Fruit fly (Drosophila melanogaster) whole organism, embryonic: Measurements from ENCODE around the gene CG17300.

Experiments
- CG10147 ChIP-seq: fragments of 200-800 bp; sonication (Bioruptor generic); optimal IDR thresholded peaks from 2 replicates; lab custom pipeline; 2019; ENCODE audit warnings: missing biosample characterization, mild to moderate bottlenecking, missing genetic modification characterization, moderate library complexity
- CG11093 ChIP-seq: fragments of 200-800 bp; sonication (Bioruptor generic); IDR thresholded peaks from 3 replicates; pipeline ENCODE4 v1.3.6; 2022; ENCODE audit warnings: missing biosample characterization, missing genetic modification characterization
- CG11696 ChIP-seq: fragments of 200-800 bp; sonication (Bioruptor generic); IDR thresholded peaks from 2 replicates; pipeline ENCODE4 v1.3.6; 2022; ENCODE audit warnings: missing biosample characterization, missing genetic modification characterization
- CG12236 ChIP-seq: fragments of 200-800 bp; sonication (Bioruptor generic); optimal IDR thresholded peaks from 2 replicates; lab custom pipeline; 2016; ENCODE audit warnings: missing biosample characterization, missing genetic modification characterization
- CG13296 ChIP-seq: fragments of 200-800 bp; sonication (Bioruptor generic); optimal IDR thresholded peaks from 3 replicates; lab custom pipeline; 2018; ENCODE audit warnings: missing biosample characterization, mild to moderate bottlenecking, missing genetic modification characterization
- CG14710 ChIP-seq: fragments of 200-800 bp; sonication (Bioruptor generic); optimal IDR thresholded peaks from 3 replicates; lab custom pipeline; 2019; ENCODE audit warnings: missing biosample characterization, mild to moderate bottlenecking, missing genetic modification characterization, moderate library complexity
- CG17568 ChIP-seq: fragments of 200-800 bp; sonication (Bioruptor generic); optimal IDR thresholded peaks from 2 replicates; lab custom pipeline; 2018; ENCODE audit warnings: missing biosample characterization, mild to moderate bottlenecking, missing genetic modification characterization, moderate library complexity
- CG17802 ChIP-seq: fragments of 200-800 bp; sonication (Bioruptor generic); optimal IDR thresholded peaks from 2 replicates; lab custom pipeline; 2018; ENCODE audit warnings: missing biosample characterization, mild to moderate bottlenecking, missing genetic modification characterization, moderate library complexity
- CG18764 ChIP-seq: fragments of 200-800 bp; sonication (Bioruptor generic); optimal IDR thresholded peaks from 3 replicates; lab custom pipeline; 2016; ENCODE audit warnings: missing biosample characterization, missing genetic modification characterization
- CG3065 ChIP-seq: fragments of 200-800 bp; sonication (Bioruptor generic); optimal IDR thresholded peaks from 2 replicates; lab custom pipeline; 2016; ENCODE audit warnings: missing biosample characterization, missing genetic modification characterization
- CG31388 ChIP-seq: fragments of 200-800 bp; sonication (Bioruptor generic); optimal IDR thresholded peaks from 2 replicates; lab custom pipeline; 2016; ENCODE audit warnings: missing biosample characterization, missing genetic modification characterization
- CG32767 ChIP-seq: fragments of 200-800 bp; sonication (Bioruptor generic); IDR thresholded peaks from 2 replicates; pipeline ENCODE4 v1.3.6; 2022; ENCODE audit warnings: missing biosample characterization, missing genetic modification characterization
- CG34422 ChIP-seq: fragments of 200-800 bp; sonication (Bioruptor generic); IDR thresholded peaks from 3 replicates; pipeline ENCODE4 v1.3.6; 2022; ENCODE audit warnings: missing biosample characterization, missing genetic modification characterization
- CG4617 ChIP-seq: fragments of 200-800 bp; sonication (Bioruptor generic); optimal IDR thresholded peaks from 3 replicates; lab custom pipeline; 2016; ENCODE audit warnings: missing biosample characterization, missing genetic modification characterization, borderline replicate concordance
- CG5180 ChIP-seq: fragments of 200-800 bp; sonication (Bioruptor generic); optimal IDR thresholded peaks from 3 replicates; lab custom pipeline; 2017; ENCODE audit warnings: missing biosample characterization, missing genetic modification characterization, mild to moderate bottlenecking, moderate library complexity, missing genetic modification reagents
- CG6254 ChIP-seq: fragments of 200-800 bp; sonication (Bioruptor generic); optimal IDR thresholded peaks from 3 replicates; lab custom pipeline; 2017; ENCODE audit warnings: mild to moderate bottlenecking, missing biosample characterization, missing genetic modification reagents, missing genetic modification characterization
- CG6765 ChIP-seq: fragments of 200-800 bp; sonication (Bioruptor generic); optimal IDR thresholded peaks from 3 replicates; lab custom pipeline; 2017; ENCODE audit warnings: missing biosample characterization, mild to moderate bottlenecking, missing genetic modification characterization
- CG7745 ChIP-seq: fragments of 200-800 bp; sonication (Bioruptor generic); optimal IDR thresholded peaks from 2 replicates; lab custom pipeline; 2018; ENCODE audit warnings: missing biosample characterization, mild to moderate bottlenecking, missing genetic modification characterization, moderate library complexity
- CG8359 ChIP-seq: fragments of 200-800 bp; sonication (Bioruptor generic); optimal IDR thresholded peaks from 2 replicates; lab custom pipeline; 2017; ENCODE audit warnings: missing biosample characterization, mild to moderate bottlenecking, missing genetic modification characterization, borderline replicate concordance
- CHES-1-like ChIP-seq: fragments of 200-800 bp; sonication (Bioruptor generic); optimal IDR thresholded peaks from 2 replicates; lab custom pipeline; 2016; ENCODE audit warnings: missing biosample characterization, missing genetic modification characterization
- CoRest ChIP-seq: fragments of 200-800 bp; sonication (Bioruptor generic); optimal IDR thresholded peaks from 3 replicates; lab custom pipeline; 2018; ENCODE audit warnings: missing biosample characterization, mild to moderate bottlenecking, missing genetic modification characterization, moderate library complexity
- CrebB ChIP-seq: fragments of 200-800 bp; sonication (Bioruptor generic); optimal IDR thresholded peaks from 3 replicates; lab custom pipeline; 2018; ENCODE audit warnings: missing biosample characterization, mild to moderate bottlenecking, missing genetic modification characterization
- Dip2 ChIP-seq: fragments of 200-800 bp; sonication (Bioruptor generic); IDR thresholded peaks from 2 replicates; pipeline ENCODE4 v1.3.6; 2022; ENCODE audit warnings: missing biosample characterization, missing genetic modification characterization
- Fer3 ChIP-seq: fragments of 200-800 bp; sonication (Bioruptor generic); optimal IDR thresholded peaks from 2 replicates; lab custom pipeline; 2018; ENCODE audit warnings: missing biosample characterization, mild to moderate bottlenecking, missing genetic modification characterization, moderate library complexity
- H2.0 ChIP-seq: fragments of 200-800 bp; sonication (Bioruptor generic); IDR thresholded peaks from 2 replicates; pipeline ENCODE4 v1.3.6; 2022; ENCODE audit warnings: missing biosample characterization, missing genetic modification characterization
- Sry-β ChIP-seq: fragments of 200-800 bp; sonication (Bioruptor generic); optimal IDR thresholded peaks from 2 replicates; lab custom pipeline; 2018; ENCODE audit warnings: missing biosample characterization, mild to moderate bottlenecking, missing genetic modification characterization, moderate library complexity
- Sry-δ ChIP-seq: fragments of 200-800 bp; sonication (Bioruptor generic); optimal IDR thresholded peaks from 2 replicates; lab custom pipeline; 2016; ENCODE audit warnings: missing biosample characterization, missing genetic modification characterization
- ap ChIP-seq: fragments of 200-800 bp; sonication (Bioruptor generic); IDR thresholded peaks from 2 replicates; pipeline ENCODE4 v1.3.6; 2022; ENCODE audit warnings: missing biosample characterization, missing genetic modification characterization
- chinmo ChIP-seq: fragments of 200-800 bp; sonication (Bioruptor generic); IDR thresholded peaks from 4 replicates; pipeline ENCODE4 v1.3.6; 2022; ENCODE audit warnings: missing biosample characterization, missing genetic modification characterization; ENCODE audit not compliant: partially characterized antibody
- crp ChIP-seq, 2 experiments: fragments of 200-800 bp; sonication (Bioruptor generic); optimal IDR thresholded peaks; 2 replicates in 1 of 2; 3 replicates in 1 of 2; lab custom pipeline; 2017; ENCODE audit warnings: missing biosample characterization in 2 of 2, missing genetic modification characterization in 2 of 2, mild to moderate bottlenecking in 1 of 2, moderate library complexity in 1 of 2
- dmrt99B ChIP-seq: fragments of 200-800 bp; sonication (Bioruptor generic); optimal IDR thresholded peaks from 2 replicates; lab custom pipeline; 2018; ENCODE audit warnings: missing biosample characterization, mild to moderate bottlenecking, missing genetic modification characterization, moderate library complexity
- exex ChIP-seq: fragments of 200-800 bp; sonication (Bioruptor generic); optimal IDR thresholded peaks from 4 replicates; lab custom pipeline; 2018; ENCODE audit warnings: missing biosample characterization, mild to moderate bottlenecking, missing genetic modification characterization, moderate library complexity
- gem ChIP-seq: fragments of 200-800 bp; sonication (Bioruptor generic); optimal IDR thresholded peaks from 2 replicates; lab custom pipeline; 2019; ENCODE audit warnings: missing biosample characterization, mild to moderate bottlenecking, missing genetic modification characterization, moderate library complexity
- jigr1 ChIP-seq: fragments of 200-800 bp; sonication (Bioruptor generic); IDR thresholded peaks from 3 replicates; pipeline ENCODE4 v1.3.6; 2022; ENCODE audit warnings: missing biosample characterization, missing genetic modification characterization
- kay ChIP-seq: fragments of 200-800 bp; sonication (Bioruptor generic); optimal IDR thresholded peaks from 2 replicates; lab custom pipeline; 2016; ENCODE audit warnings: missing biosample characterization, missing genetic modification characterization
- ken ChIP-seq: fragments of 200-800 bp; sonication (Bioruptor generic); IDR thresholded peaks from 3 replicates; pipeline ENCODE4 v1.3.6; 2022; ENCODE audit warnings: missing biosample characterization, missing genetic modification characterization
- odd ChIP-seq: fragments of 200-800 bp; sonication (Bioruptor generic); optimal IDR thresholded peaks from 2 replicates; lab custom pipeline; 2017; ENCODE audit warnings: missing biosample characterization, mild to moderate bottlenecking, missing genetic modification characterization
- org-1 ChIP-seq: fragments of 200-800 bp; sonication (Bioruptor generic); optimal IDR thresholded peaks from 2 replicates; lab custom pipeline; 2017; ENCODE audit warnings: missing biosample characterization, missing genetic modification characterization
- p53 ChIP-seq: fragments of 200-800 bp; sonication (Bioruptor generic); optimal IDR thresholded peaks from 2 replicates; lab custom pipeline; 2016; ENCODE audit warnings: missing biosample characterization, missing genetic modification characterization
- pros ChIP-seq: fragments of 200-800 bp; sonication (Bioruptor generic); optimal IDR thresholded peaks from 3 replicates; lab custom pipeline; 2019; ENCODE audit warnings: missing biosample characterization, mild to moderate bottlenecking, missing genetic modification characterization, moderate library complexity
- sd ChIP-seq: fragments of 200-800 bp; sonication (Bioruptor generic); optimal IDR thresholded peaks from 3 replicates; lab custom pipeline; 2018; ENCODE audit warnings: missing biosample characterization, mild to moderate bottlenecking, missing genetic modification characterization, moderate library complexity
- seq ChIP-seq: fragments of 200-800 bp; sonication (Bioruptor generic); IDR thresholded peaks from 2 replicates; pipeline ENCODE4 v1.3.6; 2022; ENCODE audit warnings: missing biosample characterization, missing genetic modification characterization
- sim ChIP-seq: fragments of 200-800 bp; sonication (Bioruptor generic); IDR thresholded peaks from 2 replicates; pipeline ENCODE4 v1.3.6; 2022; ENCODE audit warnings: missing biosample characterization, missing genetic modification characterization
- sqz ChIP-seq: fragments of 200-800 bp; sonication (Bioruptor generic); optimal IDR thresholded peaks from 3 replicates; lab custom pipeline; 2018; ENCODE audit warnings: missing biosample characterization, mild to moderate bottlenecking, missing genetic modification characterization
- stwl ChIP-seq: fragments of 200-800 bp; sonication (Bioruptor generic); optimal IDR thresholded peaks from 3 replicates; lab custom pipeline; 2018; ENCODE audit warnings: missing biosample characterization, mild to moderate bottlenecking, missing genetic modification characterization, moderate library complexity
- tap ChIP-seq: fragments of 200-800 bp; optimal IDR thresholded peaks from 3 replicates; lab custom pipeline; 2019; ENCODE audit warnings: missing biosample characterization, mild to moderate bottlenecking, missing genetic modification characterization, moderate library complexity
- tin ChIP-seq: fragments of 200-800 bp; sonication (Bioruptor generic); optimal IDR thresholded peaks from 3 replicates; lab custom pipeline; 2016; ENCODE audit warnings: missing biosample characterization, missing genetic modification characterization
- vvl ChIP-seq: fragments of 200-800 bp; sonication (Bioruptor generic); IDR thresholded peaks from 2 replicates; pipeline ENCODE4 v1.3.6; 2022; ENCODE audit warnings: missing biosample characterization, missing genetic modification characterization
- zen ChIP-seq: fragments of 200-800 bp; sonication (Bioruptor generic); optimal IDR thresholded peaks from 3 replicates; lab custom pipeline; 2018; ENCODE audit warnings: missing biosample characterization, mild to moderate bottlenecking, missing genetic modification characterization, moderate library complexity
- zen2 ChIP-seq: fragments of 200-800 bp; sonication (Bioruptor generic); IDR thresholded peaks from 3 replicates; pipeline ENCODE4 v1.3.6; 2022; ENCODE audit warnings: missing biosample characterization, missing genetic modification characterization; ENCODE audit not compliant: partially characterized antibody

CG17300 gene

DNA sequence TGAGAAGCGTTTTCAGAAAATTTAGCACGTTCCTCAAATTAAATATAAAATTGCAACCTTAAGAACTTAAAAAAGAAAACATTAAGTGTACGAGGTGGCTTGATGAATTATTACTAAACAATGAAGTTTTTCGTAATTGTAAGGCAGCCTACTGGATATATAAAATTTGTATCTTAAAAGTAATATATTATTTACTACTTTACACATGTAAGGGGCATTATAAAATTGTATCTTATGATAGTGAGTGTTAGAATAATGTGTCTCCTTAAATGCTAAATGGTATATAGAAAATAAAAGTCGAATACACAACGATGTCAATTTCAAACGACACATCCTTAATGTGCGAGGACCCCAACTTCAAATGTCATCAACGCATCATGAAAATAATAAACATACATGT, 2.8 kb upstream of the CG17300 start, which contains the start of gene CG11251:
Gene CG11251, minus strand, starts transcription at position 101 of the 400 bp plus-strand sequence.
- no peak for TF ChIP-seq CG34422 (GFP tag; lab: Robert Waterston, UW)
- TF ChIP-seq sim, result no peak
- TF ChIP-seq stwl (tag; lab: Kevin White, UChicago), result no peak
- no peak for TF ChIP-seq Sry-β (GFP tag; lab: Kevin White, UChicago)
- no peak for TF ChIP-seq p53 (GFP tag; lab: Kevin White, UChicago)
- no peak for TF ChIP-seq CG32767 (GFP tag; lab: Robert Waterston, UW)
- TF ChIP-seq CG17802 (tag; lab: Kevin White, UChicago), result no peak
- TF ChIP-seq kay (GFP tag; lab: Kevin White, UChicago), result no peak
- no peak for TF ChIP-seq CrebB (tag; lab: Kevin White, UChicago)
- TF ChIP-seq Sry-δ (GFP tag; lab: Kevin White, UChicago), result no peak
- TF ChIP-seq CG11696 (GFP tag; lab: Robert Waterston, UW), result no peak
- TF ChIP-seq Fer3, result no peak
- no peak for TF ChIP-seq jigr1 (GFP tag; lab: Robert Waterston, UW)
- TF ChIP-seq CG17568 (GFP tag; lab: Kevin White, UChicago), result no peak
- TF ChIP-seq CG18764 (GFP tag; lab: Kevin White, UChicago), result no peak
- no peak for TF ChIP-seq CG3065 (GFP tag; lab: Kevin White, UChicago)
- TF ChIP-seq exex, result no peak
- TF ChIP-seq org-1, result no peak
- TF ChIP-seq CG11093 (GFP tag; lab: Robert Waterston, UW), result no peak
- TF ChIP-seq CHES-1-like (GFP tag; lab: Kevin White, UChicago), result no peak

DNA sequence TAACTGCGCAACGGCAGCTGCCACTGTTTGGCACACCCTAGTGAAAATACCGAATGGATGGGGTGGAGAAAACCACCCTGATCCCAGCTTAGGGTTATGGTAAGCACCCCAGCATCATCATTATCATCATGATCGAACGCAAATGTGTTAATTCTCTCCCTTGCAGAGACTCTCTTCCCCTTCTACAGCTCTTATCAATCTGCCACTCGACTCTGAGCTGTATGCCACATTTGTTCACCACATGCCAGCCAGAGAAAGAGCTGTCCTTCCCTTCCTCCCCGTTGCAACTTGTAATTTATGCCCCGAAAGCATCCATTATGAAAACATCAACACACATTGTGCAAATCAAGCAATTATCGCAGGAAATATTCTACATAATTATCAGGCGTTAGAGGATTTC, 2.6 kb downstream of the CG17300 start:
- TF ChIP-seq tap (peak; percentile 46), sqz (GFP tag; lab: Kevin White, UChicago) (no peak), crp (GFP tag; optimal IDR thresholded peaks at IDR 0.05; lab: Kevin White, UChicago) (no peak), CG6254 (no peak), CG10147 (no peak), zen2 (GFP tag; lab: Robert Waterston, UW) (no peak), H2.0 (GFP tag; lab: Robert Waterston, UW) (no peak), gem (tag; lab: Kevin White, UChicago) (no peak), ken (GFP tag; lab: Robert Waterston, UW) (no peak), tin (GFP tag; lab: Kevin White, UChicago) (no peak), seq (GFP tag; lab: Robert Waterston, UW) (0 out of 2 replicates have a peak, but pooled peaks have one; percentile 23), CG12236 (no peak), sd (tag; lab: Kevin White, UChicago) (no peak), zen (tag; lab: Kevin White, UChicago) (peak; percentile 5), odd (no peak), CG31388 (GFP tag; lab: Kevin White, UChicago) (no peak), CG6765 (GFP tag; lab: Kevin White, UChicago) (no peak), CG14710 (no peak), CG7745 (tag; lab: Kevin White, UChicago) (no peak), CG8359 (GFP tag; lab: Kevin White, UChicago) (no peak), Dip2 (GFP tag; lab: Robert Waterston, UW) (no peak), CG13296 (GFP tag; lab: Kevin White, UChicago) (no peak), pros (peak; percentile 83), ap (no peak), dmrt99B (tag; lab: Kevin White, UChicago) (no peak), CoRest (tag; lab: Kevin White, UChicago) (no peak), CG5180 (GFP tag; lab: Kevin White, UChicago) (no peak), chinmo (GFP tag; lab: Robert Waterston, UW) (no peak), vvl (GFP tag; lab: Robert Waterston, UW) (peak; percentile 43; the same call in 1 of the 2 replicates), CG4617 (GFP tag; lab: Kevin White, UChicago) (no peak)
